Fruit fly (Drosophila melanogaster): Measurements from ENCODE around the gene ATPsyndelta.

DNA sequence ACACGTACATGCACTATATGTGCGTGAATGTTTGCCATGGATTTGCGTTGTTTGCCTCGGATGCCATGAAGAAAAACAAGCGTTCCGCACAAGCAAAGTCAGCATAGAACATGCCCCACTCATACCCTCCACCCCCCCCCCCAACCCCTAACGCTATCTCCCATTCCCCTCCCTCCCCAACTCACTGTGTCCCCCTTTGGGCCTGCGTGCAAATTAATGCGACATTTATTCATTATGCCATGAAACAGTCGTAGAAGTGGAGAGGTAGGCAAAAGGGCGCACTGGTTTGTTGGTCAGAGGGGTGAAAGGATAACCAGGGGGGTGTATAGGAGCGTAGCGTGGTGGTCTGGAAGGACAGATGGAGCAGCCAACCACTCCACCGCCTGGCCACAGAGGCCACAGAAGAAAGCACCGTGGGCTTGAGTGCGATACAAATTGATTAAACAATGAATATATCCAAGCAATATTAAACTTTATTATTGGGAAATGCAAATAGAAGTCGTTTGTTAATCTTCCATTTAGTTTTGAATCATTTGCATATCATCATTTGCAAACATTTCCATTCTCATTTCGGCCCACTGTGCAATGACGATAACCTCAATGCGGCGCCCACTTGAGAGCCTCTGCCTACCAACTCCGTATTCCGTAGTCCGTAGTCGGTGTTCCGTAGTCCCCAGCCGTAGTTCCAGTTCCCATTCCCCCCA lies 28.3 kb upstream of the ATPsyndelta start:
- TF ChIP-seq CG8478 (optimal IDR thresholded peaks at IDR 0.05) = no peak
- TF ChIP-seq CTCF (optimal IDR thresholded peaks at IDR 0.05) = no peak
